Fruit fly (Drosophila melanogaster) whole organism, embryonic: ENCODE results near the gene CG3517.

ENCODE experiments used
- CG10274 ChIP-seq: fragments of 200-800 bp; sonication (Bioruptor generic); optimal IDR thresholded peaks from 3 replicates; lab custom pipeline; 2017; ENCODE audit warnings: missing biosample characterization, mild to moderate bottlenecking, missing genetic modification characterization
- CG11504 ChIP-seq: fragments of 200-800 bp; sonication (Bioruptor generic); optimal IDR thresholded peaks from 3 replicates; lab custom pipeline; 2019; ENCODE audit warnings: missing biosample characterization, mild to moderate bottlenecking, missing genetic modification characterization, moderate library complexity
- CG12071 ChIP-seq: fragments of 200-800 bp; sonication (Bioruptor generic); optimal IDR thresholded peaks from 3 replicates; lab custom pipeline; 2018; ENCODE audit warnings: missing biosample characterization, mild to moderate bottlenecking, missing genetic modification characterization
- CG12104 ChIP-seq: fragments of 200-800 bp; sonication (Bioruptor generic); optimal IDR thresholded peaks from 3 replicates; lab custom pipeline; 2016; ENCODE audit warnings: missing biosample characterization, missing genetic modification characterization
- CG12236 ChIP-seq: fragments of 200-800 bp; sonication (Bioruptor generic); optimal IDR thresholded peaks from 2 replicates; lab custom pipeline; 2016; ENCODE audit warnings: missing biosample characterization, missing genetic modification characterization
- CG15073 ChIP-seq: fragments of 200-800 bp; sonication (Bioruptor generic); optimal IDR thresholded peaks from 2 replicates; lab custom pipeline; 2016; ENCODE audit warnings: missing biosample characterization, missing genetic modification characterization
- CG17361 ChIP-seq: fragments of 200-800 bp; sonication (Bioruptor generic); IDR thresholded peaks from 3 replicates; pipeline ENCODE4 v1.3.6; 2022; ENCODE audit warnings: missing biosample characterization, missing genetic modification characterization
- CG17912 ChIP-seq: fragments of 200-800 bp; sonication (Bioruptor generic); optimal IDR thresholded peaks from 2 replicates; lab custom pipeline; 2018; ENCODE audit warnings: missing biosample characterization, mild to moderate bottlenecking, missing genetic modification characterization
- CG18262 ChIP-seq: fragments of 200-800 bp; optimal IDR thresholded peaks from 3 replicates; lab custom pipeline; 2019; ENCODE audit warnings: missing biosample characterization, mild to moderate bottlenecking, missing genetic modification characterization, moderate library complexity
- CG18599 ChIP-seq: fragments of 200-800 bp; sonication (Bioruptor generic); optimal IDR thresholded peaks from 3 replicates; lab custom pipeline; 2017; ENCODE audit warnings: missing biosample characterization, missing genetic modification characterization, mild to moderate bottlenecking, moderate library complexity, missing genetic modification reagents
- CG2129 ChIP-seq: fragments of 200-800 bp; sonication (Bioruptor generic); IDR thresholded peaks from 2 replicates; pipeline ENCODE4 v1.3.6; 2022; ENCODE audit warnings: missing biosample characterization, missing genetic modification characterization; ENCODE audit not compliant: partially characterized antibody
- CG3407 ChIP-seq: fragments of 200-800 bp; sonication (Bioruptor generic); optimal IDR thresholded peaks from 2 replicates; lab custom pipeline; 2018; ENCODE audit warnings: missing biosample characterization, mild to moderate bottlenecking, missing genetic modification characterization
- CG6254 ChIP-seq: fragments of 200-800 bp; sonication (Bioruptor generic); optimal IDR thresholded peaks from 3 replicates; lab custom pipeline; 2017; ENCODE audit warnings: mild to moderate bottlenecking, missing biosample characterization, missing genetic modification reagents, missing genetic modification characterization
- CG8359 ChIP-seq: fragments of 200-800 bp; sonication (Bioruptor generic); optimal IDR thresholded peaks from 2 replicates; lab custom pipeline; 2017; ENCODE audit warnings: missing biosample characterization, mild to moderate bottlenecking, missing genetic modification characterization, borderline replicate concordance
- CG8388 ChIP-seq: fragments of 200-800 bp; sonication (Bioruptor generic); optimal IDR thresholded peaks from 2 replicates; lab custom pipeline; 2019; ENCODE audit warnings: missing biosample characterization, mild to moderate bottlenecking, missing genetic modification characterization, moderate library complexity
- CG9215 ChIP-seq: fragments of 200-800 bp; sonication (Bioruptor generic); IDR thresholded peaks from 2 replicates; pipeline ENCODE4 v1.3.6; 2022; ENCODE audit warnings: missing biosample characterization, missing genetic modification characterization
- CG9876 ChIP-seq: fragments of 200-800 bp; sonication (Bioruptor generic); optimal IDR thresholded peaks from 2 replicates; lab custom pipeline; 2016; ENCODE audit warnings: missing biosample characterization, missing genetic modification characterization
- CkIIα-i1 ChIP-seq: fragments of 200-800 bp; sonication (Bioruptor generic); IDR thresholded peaks from 2 replicates; pipeline ENCODE4 v1.3.6; 2022; ENCODE audit warnings: missing biosample characterization, missing genetic modification characterization
- Dip2 ChIP-seq: fragments of 200-800 bp; sonication (Bioruptor generic); IDR thresholded peaks from 2 replicates; pipeline ENCODE4 v1.3.6; 2022; ENCODE audit warnings: missing biosample characterization, missing genetic modification characterization
- Gug ChIP-seq: fragments of 200-800 bp; sonication (Bioruptor generic); IDR thresholded peaks from 4 replicates; pipeline ENCODE4 v1.3.6; 2022; ENCODE audit warnings: missing biosample characterization, missing genetic modification characterization
- H15 ChIP-seq: fragments of 200-800 bp; sonication (Bioruptor generic); IDR thresholded peaks from 3 replicates; pipeline ENCODE4 v1.3.6; 2022; ENCODE audit warnings: missing biosample characterization, missing genetic modification characterization
- HmgZ ChIP-seq: fragments of 200-800 bp; sonication (Bioruptor generic); optimal IDR thresholded peaks from 2 replicates; lab custom pipeline; 2018; ENCODE audit warnings: missing biosample characterization, mild to moderate bottlenecking, missing genetic modification characterization
- Oli ChIP-seq: fragments of 200-800 bp; sonication (Bioruptor generic); optimal IDR thresholded peaks from 2 replicates; lab custom pipeline; 2018; ENCODE audit warnings: missing biosample characterization, mild to moderate bottlenecking, missing genetic modification characterization, moderate library complexity
- Ravus ChIP-seq: fragments of 200-800 bp; sonication (Bioruptor generic); IDR thresholded peaks from 2 replicates; pipeline ENCODE4 v1.3.6; 2022; ENCODE audit warnings: missing biosample characterization, missing genetic modification characterization
- bigmax ChIP-seq: fragments of 200-800 bp; sonication (Bioruptor generic); optimal IDR thresholded peaks from 2 replicates; lab custom pipeline; 2018; ENCODE audit warnings: missing biosample characterization, mild to moderate bottlenecking, missing genetic modification characterization
- br ChIP-seq: fragments of >200 bp; optimal IDR thresholded peaks from 2 replicates; lab custom pipeline; 2017
- corto ChIP-seq: fragments of 200-800 bp; sonication (Bioruptor generic); optimal IDR thresholded peaks from 2 replicates; lab custom pipeline; 2016; ENCODE audit warnings: missing biosample characterization, mild to moderate bottlenecking, missing genetic modification characterization, moderate library complexity
- croc ChIP-seq: fragments of 200-800 bp; sonication (Bioruptor generic); conservative IDR thresholded peaks from 3 replicates; pipeline ENCODE4 v1.3.6; 2022; ENCODE audit warnings: missing biosample characterization, missing genetic modification characterization
- cwo ChIP-seq: fragments of 200-800 bp; sonication (Bioruptor generic); optimal IDR thresholded peaks from 3 replicates; lab custom pipeline; 2017; ENCODE audit warnings: missing biosample characterization, missing genetic modification characterization, mild to moderate bottlenecking, moderate library complexity, missing genetic modification reagents
- dimm ChIP-seq: fragments of 200-800 bp; sonication (Bioruptor generic); IDR thresholded peaks from 2 replicates; pipeline ENCODE4 v1.3.6; 2022; ENCODE audit warnings: missing biosample characterization, missing genetic modification characterization
- dm ChIP-seq: fragments of 200-800 bp; sonication (Bioruptor generic); optimal IDR thresholded peaks from 3 replicates; lab custom pipeline; 2016; ENCODE audit warnings: missing biosample characterization, missing genetic modification characterization
- dmrt11E ChIP-seq: fragments of 200-800 bp; sonication (Bioruptor generic); optimal IDR thresholded peaks from 3 replicates; lab custom pipeline; 2018; ENCODE audit warnings: missing biosample characterization, mild to moderate bottlenecking, missing genetic modification characterization, moderate library complexity
- eve ChIP-seq, 2 experiments: fragments of >200 bp; optimal IDR thresholded peaks; 2 replicates each; lab custom pipeline; 2017; ENCODE audit warnings: missing biosample characterization in 2 of 2, missing genetic modification characterization in 2 of 2
- ewg ChIP-seq: fragments of 200-800 bp; sonication (Bioruptor generic); optimal IDR thresholded peaks from 3 replicates; lab custom pipeline; 2017; ENCODE audit warnings: mild to moderate bottlenecking, missing biosample characterization, missing genetic modification reagents, missing genetic modification characterization
- gce ChIP-seq: fragments of 200-800 bp; sonication (Bioruptor generic); IDR thresholded peaks from 3 replicates; pipeline ENCODE4 v1.3.6; 2022; ENCODE audit warnings: missing biosample characterization, missing genetic modification characterization
- gem ChIP-seq: fragments of 200-800 bp; sonication (Bioruptor generic); optimal IDR thresholded peaks from 2 replicates; lab custom pipeline; 2019; ENCODE audit warnings: missing biosample characterization, mild to moderate bottlenecking, missing genetic modification characterization, moderate library complexity
- gsb ChIP-seq: fragments of 200-800 bp; sonication (Bioruptor generic); IDR thresholded peaks from 2 replicates; pipeline ENCODE4 v1.3.6; 2022; ENCODE audit warnings: missing biosample characterization, missing genetic modification characterization
- hbn ChIP-seq: fragments of 200-800 bp; sonication (Bioruptor generic); IDR thresholded peaks from 2 replicates; pipeline ENCODE4 v1.3.6; 2022; ENCODE audit warnings: missing biosample characterization, missing genetic modification characterization; ENCODE audit not compliant: partially characterized antibody
- insv ChIP-seq, 2 experiments: fragments of 200-800 bp; sonication (Bioruptor generic); optimal IDR thresholded peaks; 3 replicates each; lab custom pipeline; 2016 to 2018; ENCODE audit warnings: missing biosample characterization in 2 of 2, missing genetic modification characterization in 2 of 2
- schlank ChIP-seq: fragments of 200-800 bp; sonication (Bioruptor generic); optimal IDR thresholded peaks from 2 replicates; lab custom pipeline; 2018; ENCODE audit warnings: missing biosample characterization, mild to moderate bottlenecking, missing genetic modification characterization
- sima ChIP-seq: fragments of 200-800 bp; sonication (Bioruptor generic); optimal IDR thresholded peaks from 2 replicates; lab custom pipeline; 2016; ENCODE audit warnings: missing biosample characterization, missing genetic modification characterization
- slp2 ChIP-seq: fragments of 200-800 bp; sonication (Bioruptor generic); optimal IDR thresholded peaks from 2 replicates; lab custom pipeline; 2016; ENCODE audit warnings: missing biosample characterization, missing genetic modification characterization
- sob ChIP-seq: fragments of 200-800 bp; sonication (Bioruptor generic); IDR thresholded peaks from 2 replicates; pipeline ENCODE4 v1.3.6; 2022; ENCODE audit warnings: missing biosample characterization, missing genetic modification characterization
- sqz ChIP-seq: fragments of 200-800 bp; sonication (Bioruptor generic); optimal IDR thresholded peaks from 3 replicates; lab custom pipeline; 2018; ENCODE audit warnings: missing biosample characterization, mild to moderate bottlenecking, missing genetic modification characterization
- tgo ChIP-seq: fragments of 200-800 bp; sonication (Bioruptor generic); IDR thresholded peaks from 3 replicates; pipeline ENCODE4 v1.3.6; 2022; ENCODE audit warnings: missing biosample characterization, missing genetic modification characterization
- unpg ChIP-seq: fragments of 200-800 bp; sonication (Bioruptor generic); optimal IDR thresholded peaks from 3 replicates; lab custom pipeline; 2018; ENCODE audit warnings: missing biosample characterization, mild to moderate bottlenecking, missing genetic modification characterization, moderate library complexity
- wek ChIP-seq: fragments of 200-800 bp; sonication (Bioruptor generic); optimal IDR thresholded peaks from 3 replicates; lab custom pipeline; 2018; ENCODE audit warnings: missing biosample characterization, mild to moderate bottlenecking, missing genetic modification characterization, moderate library complexity
- wor ChIP-seq: fragments of 200-800 bp; sonication (Bioruptor generic); IDR thresholded peaks from 2 replicates; pipeline ENCODE4 v1.3.6; 2022; ENCODE audit warnings: missing biosample characterization, missing genetic modification characterization
- zf30C ChIP-seq: fragments of 200-800 bp; sonication (Bioruptor generic); optimal IDR thresholded peaks from 3 replicates; lab custom pipeline; 2018; ENCODE audit warnings: missing biosample characterization, mild to moderate bottlenecking, missing genetic modification characterization

CG3517 gene

dm6 chr3R:19387608-19388007 is 37.4 kb downstream of the CG3517 start, which contains the start of gene CG3734 (continued):
- peak; percentile 39 for TF ChIP-seq CG18599 (GFP tag; lab: Kevin White, UChicago)
- TF ChIP-seq CG2129 (GFP tag; lab: Robert Waterston, UW): no peak
- peak; percentile 7 for TF ChIP-seq HmgZ (tag; lab: Kevin White, UChicago)
- no peak for TF ChIP-seq dimm

- TF ChIP-seq eve (GFP tag; optimal IDR thresholded peaks at IDR 0.05; lab: Kevin White, UChicago): peak in 1 of 2 experiments; percentile 24
- peak; percentile 28 for TF ChIP-seq dmrt11E (tag; lab: Kevin White, UChicago)
- no peak for TF ChIP-seq gsb (GFP tag; lab: Robert Waterston, UW)
- peak; percentile 36 for TF ChIP-seq CG18262 (tag; lab: Kevin White, UChicago)
- no peak for TF ChIP-seq gce
- peak; percentile 33 for TF ChIP-seq gem
- no peak for TF ChIP-seq hbn (GFP tag; lab: Robert Waterston, UW)
- no peak for TF ChIP-seq CG9215
- TF ChIP-seq tgo: no peak
- no peak for TF ChIP-seq dimm
- peak; percentile 15 for TF ChIP-seq zf30C (GFP tag; lab: Kevin White, UChicago)
- TF ChIP-seq corto (GFP tag; lab: Kevin White, UChicago): no peak
- TF ChIP-seq CG17361: peak; percentile 40; the same call in 1 of the 3 replicates
- peak; percentile 21 for TF ChIP-seq CG11504 (tag; lab: Kevin White, UChicago)
- TF ChIP-seq Oli (tag; lab: Kevin White, UChicago): peak; percentile 6
- TF ChIP-seq CG9876 (GFP tag; lab: Kevin White, UChicago): no peak
These were observed 41.7 kb downstream of the CG3517 start for dm6 chr3R:19383298-19383697.

dm6 chr3R:19377125-19377524 is 47.9 kb downstream of the CG3517 start, which contains the start of gene CG31245:
TSS of gene CG31245 (minus strand) at chr3R:19377225.
- no peak for TF ChIP-seq sob (GFP tag; lab: Robert Waterston, UW)
- no peak for TF ChIP-seq schlank (tag; lab: Kevin White, UChicago)
- no peak for TF ChIP-seq sqz (GFP tag; lab: Kevin White, UChicago)
- TF ChIP-seq cwo (GFP tag; lab: Kevin White, UChicago): no peak
- TF ChIP-seq CG12236 (GFP tag; lab: Kevin White, UChicago): no peak
- TF ChIP-seq CG15073 (GFP tag; lab: Kevin White, UChicago): no peak
- TF ChIP-seq wek (GFP tag; lab: Kevin White, UChicago): no peak
- TF ChIP-seq dm (GFP tag; lab: Kevin White, UChicago): no peak
- TF ChIP-seq CG8388 (GFP tag; lab: Kevin White, UChicago): no peak
- no peak for TF ChIP-seq CG17912 (GFP tag; lab: Kevin White, UChicago)
- no peak for TF ChIP-seq sima (GFP tag; lab: Kevin White, UChicago)
- no peak for TF ChIP-seq br (lab: Kevin White, UChicago)
- no peak for TF ChIP-seq insv (GFP tag; optimal IDR thresholded peaks at IDR 0.05; lab: Kevin White, UChicago)
- no peak for TF ChIP-seq CkIIα-i1
- TF ChIP-seq Gug: no peak
- TF ChIP-seq CG8359 (GFP tag; lab: Kevin White, UChicago): no peak
- TF ChIP-seq CG6254 (GFP tag; lab: Kevin White, UChicago): no peak

- TF ChIP-seq CG12071 (GFP tag; lab: Kevin White, UChicago) (no peak), wor (no peak), ewg (GFP tag; lab: Kevin White, UChicago) (no peak), CG10274 (GFP tag; lab: Kevin White, UChicago) (no peak), slp2 (GFP tag; lab: Kevin White, UChicago) (no peak), Ravus (no peak), bigmax (GFP tag; lab: Kevin White, UChicago) (no peak), CG12104 (GFP tag; lab: Kevin White, UChicago) (no peak), H15 (no peak), unpg (GFP tag; lab: Kevin White, UChicago) (no peak), croc (GFP tag; lab: Robert Waterston, UW) (no peak), br (lab: Kevin White, UChicago) (no peak), CG3407 (no peak), Dip2 (GFP tag; lab: Robert Waterston, UW) (no peak)
These were observed 49.1 kb downstream of the CG3517 start, which contains the start of gene CG31404 for dm6 chr3R:19375923-19376322. TSS of gene CG31404 (minus strand) at chr3R:19376023.
